Fruit fly (Drosophila melanogaster) whole organism, adult: Measurements from ENCODE around the gene CG7252.

Experiments used
- CG11617 ChIP-seq: fragments of 200-800 bp; sonication (Bioruptor generic); optimal IDR thresholded peaks from 2 replicates; lab custom pipeline; 2017; ENCODE audit warnings: mild to moderate bottlenecking, missing biosample characterization, missing genetic modification reagents, missing genetic modification characterization
- CG12768 ChIP-seq: fragments of 200-800 bp; sonication (Bioruptor generic); optimal IDR thresholded peaks from 2 replicates; lab custom pipeline; 2017; ENCODE audit warnings: missing biosample characterization, missing genetic modification characterization, mild to moderate bottlenecking, moderate library complexity, missing genetic modification reagents
- CG14711 ChIP-seq: fragments of 200-800 bp; sonication (Bioruptor generic); optimal IDR thresholded peaks from 2 replicates; lab custom pipeline; 2018; ENCODE audit warnings: missing biosample characterization, mild to moderate bottlenecking, missing genetic modification characterization, moderate library complexity
- CG1620 ChIP-seq: fragments of 200-800 bp; sonication (Bioruptor generic); optimal IDR thresholded peaks from 2 replicates; lab custom pipeline; 2016; ENCODE audit warnings: missing biosample characterization, missing genetic modification characterization
- CG33017 ChIP-seq: fragments of 200-800 bp; sonication (Bioruptor generic); optimal IDR thresholded peaks from 2 replicates; lab custom pipeline; 2018; ENCODE audit warnings: missing biosample characterization, mild to moderate bottlenecking, missing genetic modification characterization, moderate library complexity
- CG5204 ChIP-seq: fragments of 200-800 bp; sonication (Bioruptor generic); optimal IDR thresholded peaks from 2 replicates; lab custom pipeline; 2016; ENCODE audit warnings: missing biosample characterization, missing genetic modification characterization
- CG7045 ChIP-seq: fragments of 200-800 bp; sonication (Bioruptor generic); optimal IDR thresholded peaks from 2 replicates; lab custom pipeline; 2017; ENCODE audit warnings: missing biosample characterization, mild to moderate bottlenecking, missing genetic modification characterization
- CG7101 ChIP-seq: fragments of 200-800 bp; sonication (Bioruptor generic); optimal IDR thresholded peaks from 2 replicates; lab custom pipeline; 2018; ENCODE audit warnings: missing biosample characterization, mild to moderate bottlenecking, missing genetic modification characterization, moderate library complexity
- Clk ChIP-seq: fragments of 200-800 bp; sonication (Bioruptor generic); optimal IDR thresholded peaks from 2 replicates; lab custom pipeline; 2017; ENCODE audit warnings: missing biosample characterization, missing genetic modification characterization
- Crg-1 ChIP-seq: fragments of 200-800 bp; sonication (Bioruptor generic); optimal IDR thresholded peaks from 2 replicates; lab custom pipeline; 2016; ENCODE audit warnings: missing biosample characterization, missing genetic modification characterization
- Hr96 ChIP-seq: fragments of 200-800 bp; sonication (Bioruptor generic); optimal IDR thresholded peaks from 2 replicates; lab custom pipeline; 2016; ENCODE audit warnings: missing biosample characterization, missing genetic modification characterization
- Mnt ChIP-seq: fragments of 200-800 bp; sonication (Bioruptor generic); optimal IDR thresholded peaks from 2 replicates; lab custom pipeline; 2016; ENCODE audit warnings: missing biosample characterization, mild to moderate bottlenecking, missing genetic modification characterization
- bab1 ChIP-seq: fragments of 200-800 bp; sonication (Bioruptor generic); optimal IDR thresholded peaks from 3 replicates; lab custom pipeline; 2019; ENCODE audit warnings: missing biosample characterization, mild to moderate bottlenecking, missing genetic modification characterization, moderate library complexity
- cic ChIP-seq: fragments of 200-800 bp; sonication (Bioruptor generic); optimal IDR thresholded peaks from 2 replicates; lab custom pipeline; 2017; ENCODE audit warnings: missing biosample characterization, mild to moderate bottlenecking, missing genetic modification characterization, moderate library complexity
- cnc ChIP-seq, 2 experiments: fragments of >200 bp; optimal IDR thresholded peaks; 2 replicates each; lab custom pipeline; 2017
- kay ChIP-seq: fragments of 200-800 bp; sonication (Bioruptor generic); peaks from one replicate; lab custom pipeline; 2016; ENCODE audit warnings: missing biosample characterization, missing genetic modification characterization, borderline replicate concordance
- ovo ChIP-seq: fragments of 200-800 bp; sonication (Bioruptor generic); optimal IDR thresholded peaks from 2 replicates; lab custom pipeline; 2016; ENCODE audit warnings: missing biosample characterization, missing genetic modification characterization
- pad ChIP-seq: fragments of 200-800 bp; sonication (Bioruptor generic); optimal IDR thresholded peaks from 3 replicates; lab custom pipeline; 2017; ENCODE audit warnings: missing biosample characterization, missing genetic modification characterization, mild to moderate bottlenecking, moderate library complexity, missing genetic modification reagents
- tj ChIP-seq: fragments of 200-800 bp; sonication (Bioruptor generic); optimal IDR thresholded peaks from 3 replicates; lab custom pipeline; 2017; ENCODE audit warnings: missing biosample characterization, mild to moderate bottlenecking, missing genetic modification characterization, moderate library complexity
- toe ChIP-seq: fragments of 200-800 bp; sonication (Bioruptor generic); optimal IDR thresholded peaks from 2 replicates; lab custom pipeline; 2016; ENCODE audit warnings: missing biosample characterization, missing genetic modification characterization

The CG7252 gene

DNA sequence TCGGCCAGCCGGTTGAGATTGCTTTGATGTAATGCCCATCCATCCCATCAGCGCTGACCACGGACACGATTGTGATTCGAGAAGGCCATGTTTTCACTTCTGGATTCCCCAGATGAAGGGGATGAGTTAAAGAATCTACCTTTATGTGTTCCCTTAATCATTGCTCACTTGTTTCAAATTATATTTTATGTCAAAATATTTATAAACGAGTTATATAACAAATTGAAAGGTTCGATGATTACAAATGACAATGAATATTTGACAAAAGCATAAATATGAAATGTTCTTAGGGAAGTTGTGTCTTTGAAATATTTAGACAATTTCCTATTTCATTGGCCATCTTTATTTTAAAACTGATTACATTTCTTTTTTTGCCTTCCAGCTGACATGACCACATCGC lies 15.9 kb upstream of the CG7252 start:
- TF ChIP-seq Crg-1 (GFP tag; lab: Kevin White, UChicago) (no peak), bab1 (no peak), CG7045 (GFP tag; lab: Kevin White, UChicago) (no peak), CG7101 (tag; lab: Kevin White, UChicago) (no peak), cic (GFP tag; lab: Kevin White, UChicago) (no peak), ovo (GFP tag; lab: Kevin White, UChicago) (no peak), Mnt (no peak), cnc (optimal IDR thresholded peaks at IDR 0.05; lab: Kevin White, UChicago) (no peak), toe (GFP tag; lab: Kevin White, UChicago) (no peak), CG1620 (GFP tag; lab: Kevin White, UChicago) (no peak), CG12768 (GFP tag; lab: Kevin White, UChicago) (no peak), tj (GFP tag; lab: Kevin White, UChicago) (no peak), Clk (no peak), Hr96 (GFP tag; lab: Kevin White, UChicago) (no peak), CG33017 (no peak), CG11617 (no peak), pad (no peak), CG14711 (tag; lab: Kevin White, UChicago) (no peak)

DNA sequence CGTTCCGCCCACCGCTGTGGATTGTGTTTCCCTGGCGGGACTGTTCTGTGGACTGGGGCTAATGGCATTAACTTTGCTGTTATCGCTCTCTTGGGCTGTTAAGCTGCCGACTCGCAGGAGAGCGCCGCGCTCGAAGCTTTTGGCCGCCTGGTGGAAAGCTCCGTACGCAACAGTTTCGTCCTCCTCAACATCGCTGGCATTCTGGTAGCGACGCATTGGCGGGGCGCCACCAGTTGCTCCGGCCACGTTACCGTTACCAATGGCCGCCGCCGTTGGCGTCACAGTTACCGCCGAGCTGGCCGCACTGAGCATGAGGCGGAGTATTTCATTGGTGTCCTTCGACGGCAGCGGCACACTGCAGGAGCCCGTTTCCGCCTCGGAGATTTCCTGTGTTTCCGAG lies 10.2 kb upstream of the CG7252 start:
- TF ChIP-seq CG5204 = no peak
- TF ChIP-seq Crg-1 (GFP tag; lab: Kevin White, UChicago) = no peak
- no peak for TF ChIP-seq Hr96 (GFP tag; lab: Kevin White, UChicago)
- no peak for TF ChIP-seq CG7045 (GFP tag; lab: Kevin White, UChicago)
- no peak for TF ChIP-seq Clk
- TF ChIP-seq toe (GFP tag; lab: Kevin White, UChicago) = no peak
- no peak for TF ChIP-seq kay (GFP tag; lab: Kevin White, UChicago)
- no peak for TF ChIP-seq ovo (GFP tag; lab: Kevin White, UChicago)
- TF ChIP-seq CG11617 = no peak

DNA sequence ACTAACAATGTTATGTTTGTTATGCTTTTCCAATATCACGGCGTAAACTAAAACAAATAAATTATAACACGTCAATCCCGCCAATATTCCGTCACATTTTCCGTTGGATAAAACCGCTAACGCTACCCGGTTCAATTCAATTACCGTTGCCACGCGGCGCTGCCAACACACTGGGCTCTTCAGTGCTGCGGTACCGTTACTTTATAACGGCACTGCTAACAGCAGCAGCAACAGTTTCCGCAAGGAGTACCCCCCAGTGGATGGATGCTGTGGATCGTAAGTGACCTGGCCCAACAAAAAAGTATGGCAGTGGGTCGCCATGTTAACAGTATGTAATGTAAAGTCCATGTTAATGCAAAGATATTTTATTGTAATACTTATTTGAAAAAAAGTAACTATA lies 8.8 kb upstream of the CG7252 start, which contains the start of gene CG44837:
Gene CG44837 (minus strand): TSS at position 157 of the 400 bp plus-strand sequence.
- peak; percentile 66 for TF ChIP-seq ovo (GFP tag; lab: Kevin White, UChicago)
- no peak for TF ChIP-seq CG7101 (tag; lab: Kevin White, UChicago)
- no peak for TF ChIP-seq CG5204
- no peak for TF ChIP-seq kay (GFP tag; lab: Kevin White, UChicago)
- no peak for TF ChIP-seq tj (GFP tag; lab: Kevin White, UChicago)

DNA sequence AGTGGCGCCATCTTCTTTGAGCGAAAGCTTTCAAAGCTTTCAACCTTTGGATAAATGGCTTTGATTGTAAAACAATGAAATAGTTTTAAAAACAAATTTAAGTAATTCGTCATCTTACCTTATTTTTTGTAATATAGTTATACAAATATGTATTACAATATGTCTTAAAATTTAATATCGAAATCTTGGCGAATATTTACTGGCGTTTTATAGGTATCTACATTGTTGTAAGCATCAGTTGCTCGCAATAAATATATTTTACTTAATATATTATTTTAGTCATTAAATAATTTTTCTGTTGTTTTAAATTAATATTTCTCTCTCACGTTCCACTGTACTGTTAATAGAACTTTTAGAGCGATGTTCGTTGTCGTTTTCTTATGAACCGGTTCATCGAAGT lies 5.9 kb upstream of the CG7252 start, which contains the start of gene Rpt4R:
Gene Rpt4R (plus strand): TSS at position 301 of the 400 bp plus-strand sequence.
- TF ChIP-seq Clk (no peak), Hr96 (GFP tag; lab: Kevin White, UChicago) (no peak), ovo (GFP tag; lab: Kevin White, UChicago) (no peak), CG33017 (no peak), pad (no peak), CG12768 (GFP tag; lab: Kevin White, UChicago) (no peak), CG1620 (GFP tag; lab: Kevin White, UChicago) (no peak), cic (GFP tag; lab: Kevin White, UChicago) (no peak), CG7045 (GFP tag; lab: Kevin White, UChicago) (no peak), tj (GFP tag; lab: Kevin White, UChicago) (no peak), cnc (optimal IDR thresholded peaks at IDR 0.05; lab: Kevin White, UChicago) (no peak), CG5204 (no peak), bab1 (no peak), Mnt (no peak)

DNA sequence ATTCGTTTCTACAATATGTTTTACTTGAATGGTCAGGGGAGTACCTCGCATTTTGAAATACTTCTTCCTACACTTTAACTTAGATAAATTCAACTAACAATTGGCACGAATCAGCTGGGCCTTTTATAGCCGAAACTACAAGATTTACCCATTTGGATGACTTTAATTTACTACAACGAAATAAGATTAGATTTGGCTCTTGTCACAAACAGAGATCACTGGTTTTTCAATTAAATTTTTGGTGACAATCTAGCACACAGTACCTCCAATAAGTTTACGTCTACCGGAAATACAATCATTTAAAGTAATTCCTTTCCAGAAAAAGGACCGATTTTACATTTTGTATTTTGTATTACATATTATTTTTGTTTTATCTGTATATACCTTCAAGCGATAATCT lies 2.7 kb upstream of the CG7252 start, which contains the start of gene CG5883:
Gene CG5883 (minus strand): TSS at position 101 of the 400 bp plus-strand sequence.
- TF ChIP-seq Hr96 (GFP tag; lab: Kevin White, UChicago) (no peak), CG7101 (tag; lab: Kevin White, UChicago) (no peak), Clk (no peak), Crg-1 (GFP tag; lab: Kevin White, UChicago) (no peak), ovo (GFP tag; lab: Kevin White, UChicago) (no peak), Mnt (no peak), CG14711 (tag; lab: Kevin White, UChicago) (no peak)

DNA sequence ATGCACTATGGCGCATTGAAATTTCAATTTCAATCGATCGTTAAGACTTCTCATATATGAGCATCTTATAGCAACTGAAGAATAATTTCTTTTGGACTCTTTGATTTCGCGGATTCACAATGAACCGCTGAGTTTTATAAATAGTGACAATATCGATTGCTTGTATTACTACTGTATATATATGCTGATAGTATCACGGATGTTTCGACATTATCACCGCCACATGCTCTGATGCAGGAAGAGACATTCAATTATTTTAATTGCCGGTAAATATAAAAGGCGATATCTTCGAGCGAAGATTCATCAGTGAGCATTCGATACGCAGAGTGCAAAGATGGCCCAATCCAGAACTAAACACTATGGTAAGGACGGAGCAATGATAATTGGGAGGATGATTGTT lies 2.1 kb downstream of the CG7252 start, which contains the start of gene CG17826:
Gene CG17826 (plus strand): TSS at position 301 of the 400 bp plus-strand sequence.
- TF ChIP-seq Clk = no peak
- no peak for TF ChIP-seq CG7101 (tag; lab: Kevin White, UChicago)
- TF ChIP-seq CG14711 (tag; lab: Kevin White, UChicago) = no peak
- no peak for TF ChIP-seq CG12768 (GFP tag; lab: Kevin White, UChicago)

DNA sequence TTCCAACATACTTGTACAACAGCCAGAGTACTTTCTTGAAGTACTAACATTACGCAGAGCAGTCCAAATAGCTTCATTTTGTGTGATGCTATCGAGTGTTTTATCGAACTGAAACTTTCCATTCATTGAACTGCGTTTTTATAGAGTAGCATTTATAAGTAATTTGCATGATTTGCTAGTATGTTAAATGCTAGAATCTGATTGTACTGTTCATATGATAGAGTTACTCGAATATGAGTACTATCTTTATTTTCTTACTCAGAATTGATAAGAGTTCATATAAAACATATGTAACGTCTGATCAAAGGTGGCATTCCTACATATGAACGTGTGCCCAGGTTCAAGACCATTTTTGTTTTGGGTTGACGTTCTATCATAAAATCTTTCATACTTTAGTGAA lies 5.7 kb downstream of the CG7252 start, which contains the start of gene obst-G:
Gene obst-G (minus strand): TSS at position 101 of the 400 bp plus-strand sequence.
- no peak for TF ChIP-seq cnc (optimal IDR thresholded peaks at IDR 0.05; lab: Kevin White, UChicago)
- TF ChIP-seq Crg-1 (GFP tag; lab: Kevin White, UChicago) = no peak
- TF ChIP-seq Mnt = no peak
- no peak for TF ChIP-seq CG33017
- no peak for TF ChIP-seq CG11617
- TF ChIP-seq pad = no peak
- TF ChIP-seq toe (GFP tag; lab: Kevin White, UChicago) = no peak
- TF ChIP-seq CG7101 (tag; lab: Kevin White, UChicago) = no peak
- TF ChIP-seq CG1620 (GFP tag; lab: Kevin White, UChicago) = no peak
- no peak for TF ChIP-seq kay (GFP tag; lab: Kevin White, UChicago)
- TF ChIP-seq bab1 = no peak
- no peak for TF ChIP-seq CG12768 (GFP tag; lab: Kevin White, UChicago)
- TF ChIP-seq CG14711 (tag; lab: Kevin White, UChicago) = no peak
